Worm (Caenorhabditis elegans) whole organism, L1 larva: ENCODE results near the gene sec-24.1.

ENCODE experiments used
- C04F5.9 ChIP-seq: sonication (generic microtip); optimal IDR thresholded peaks from 2 replicates; lab custom pipeline; 2016; ENCODE audit warnings: missing genetic modification characterization, missing compliant biosample characterization
- aha-1 ChIP-seq: fragments of 150-350 bp; optimal IDR thresholded peaks from 2 replicates; lab custom pipeline; 2014; ENCODE audit warnings: missing biosample characterization, missing genetic modification characterization
- aly-2 ChIP-seq: fragments of 150-350 bp; optimal IDR thresholded peaks from 2 replicates; lab custom pipeline; 2014; ENCODE audit warnings: missing biosample characterization, missing genetic modification characterization
- blmp-1 ChIP-seq: fragments of 150-350 bp; optimal IDR thresholded peaks from 2 replicates; lab custom pipeline; 2014; ENCODE audit warnings: missing biosample characterization, missing genetic modification characterization
- ceh-63 ChIP-seq: fragments of 200-800 bp; sonication (Bioruptor generic); optimal IDR thresholded peaks from 2 replicates; lab custom pipeline; 2018; ENCODE audit warnings: mild to moderate bottlenecking, missing genetic modification characterization, missing compliant biosample characterization
- ceh-82 ChIP-seq, 3 experiments: fragments of 150-350 bp in 1 of 3; sonication (generic microtip) in 2 of 3; optimal IDR thresholded peaks; 2 replicates each; lab custom pipeline; 2014 to 2017; ENCODE audit warnings: missing biosample characterization in 3 of 3, missing genetic modification characterization in 3 of 3
- ceh-88 ChIP-seq: fragments of 200-800 bp; sonication (Bioruptor generic); IDR thresholded peaks from 2 replicates; pipeline ENCODE4 v1.3.6; 2022; ENCODE audit warnings: missing genetic modification characterization, missing compliant biosample characterization
- ceh-90 ChIP-seq: sonication (generic microtip); optimal IDR thresholded peaks from 2 replicates; lab custom pipeline; 2016; ENCODE audit warnings: missing genetic modification characterization, missing compliant biosample characterization
- ces-1 ChIP-seq: fragments of 150-350 bp; optimal IDR thresholded peaks from 2 replicates; lab custom pipeline; 2014; ENCODE audit warnings: missing biosample characterization, missing genetic modification reagents, missing genetic modification characterization
- dpl-1 ChIP-seq, 3 experiments: fragments of 150-350 bp in 2 of 3; sonication (generic microtip) in 1 of 3; optimal IDR thresholded peaks; 2 replicates each; lab custom pipeline; 2014 to 2017; ENCODE audit warnings: missing biosample characterization in 3 of 3, missing genetic modification characterization in 3 of 3, missing genetic modification reagents in 3 of 3
- dsc-1 ChIP-seq: sonication (generic microtip); optimal IDR thresholded peaks from 2 replicates; lab custom pipeline; 2016; ENCODE audit warnings: mild to moderate bottlenecking, missing genetic modification characterization, missing compliant biosample characterization
- efl-1 ChIP-seq, 4 experiments: fragments of 150-350 bp; optimal IDR thresholded peaks in 3 of 4; peaks in 1 of 4; 1 replicate in 1 of 4; 2 replicates in 3 of 4; lab custom pipeline; 2014; ENCODE audit warnings: missing biosample characterization in 2 of 4, missing genetic modification characterization in 2 of 4, missing genetic modification reagents in 2 of 4
- efl-3 ChIP-seq: fragments of 200-800 bp; sonication (Bioruptor generic); optimal IDR thresholded peaks from 2 replicates; lab custom pipeline; 2018; ENCODE audit warnings: mild to moderate bottlenecking, missing genetic modification characterization, missing compliant biosample characterization
- egl-27 ChIP-seq, 2 experiments: fragments of 150-350 bp in 1 of 2; sonication (generic microtip); optimal IDR thresholded peaks; 3 replicates each; lab custom pipeline; 2017 to 2018; ENCODE audit warnings: missing biosample characterization in 2 of 2, missing genetic modification characterization in 2 of 2, missing genetic modification reagents in 2 of 2
- elt-2 ChIP-seq: sonication (generic microtip); optimal IDR thresholded peaks from 2 replicates; lab custom pipeline; 2016; ENCODE audit warnings: missing genetic modification characterization, mild to moderate bottlenecking, inconsistent platforms, missing compliant biosample characterization, missing genetic modification reagents
- fkh-10 ChIP-seq: sonication (generic microtip); optimal IDR thresholded peaks from 2 replicates; lab custom pipeline; 2017; ENCODE audit warnings: missing biosample characterization, missing genetic modification reagents, missing genetic modification characterization
- fkh-4 ChIP-seq: sonication (generic microtip); optimal IDR thresholded peaks from 2 replicates; lab custom pipeline; 2016; ENCODE audit warnings: missing compliant biosample characterization, missing genetic modification characterization, borderline replicate concordance
- fos-1 ChIP-seq: fragments of 150-350 bp; optimal IDR thresholded peaks from 2 replicates; lab custom pipeline; 2014; ENCODE audit warnings: missing biosample characterization, missing genetic modification characterization
- grh-1 ChIP-seq: fragments of 200-800 bp; sonication (Bioruptor generic); IDR thresholded peaks from 2 replicates; pipeline ENCODE4 v1.3.6; 2022; ENCODE audit warnings: missing genetic modification reagents, missing genetic modification characterization, missing compliant biosample characterization
- hlh-4 ChIP-seq: sonication (generic microtip); optimal IDR thresholded peaks from 2 replicates; lab custom pipeline; 2016; ENCODE audit warnings: mild to moderate bottlenecking, missing genetic modification characterization, missing compliant biosample characterization
- hpl-2 ChIP-seq: fragments of 150-350 bp; optimal IDR thresholded peaks from 2 replicates; lab custom pipeline; 2014; ENCODE audit warnings: missing biosample characterization, missing genetic modification reagents, missing genetic modification characterization
- irx-1 ChIP-seq: sonication (generic microtip); optimal IDR thresholded peaks from 2 replicates; lab custom pipeline; 2016; ENCODE audit warnings: missing genetic modification characterization, missing compliant biosample characterization
- lin-13 ChIP-seq: fragments of 150-350 bp; optimal IDR thresholded peaks from 2 replicates; lab custom pipeline; 2014; ENCODE audit warnings: missing biosample characterization, missing genetic modification reagents, missing genetic modification characterization
- lin-14 ChIP-seq: fragments of 200-800 bp; sonication (Bioruptor generic); optimal IDR thresholded peaks from 2 replicates; lab custom pipeline; 2018; ENCODE audit warnings: mild to moderate bottlenecking, missing genetic modification characterization, moderate library complexity, missing compliant biosample characterization
- lir-3 ChIP-seq: sonication (generic microtip); optimal IDR thresholded peaks from 2 replicates; lab custom pipeline; 2016; ENCODE audit warnings: mild to moderate bottlenecking, missing genetic modification characterization, moderate library complexity, missing compliant biosample characterization; ENCODE audit not compliant: poor library complexity
- lsy-2 ChIP-seq, 2 experiments: fragments of 150-350 bp; optimal IDR thresholded peaks; 2 replicates each; lab custom pipeline; 2014; ENCODE audit warnings: missing biosample characterization in 2 of 2, missing genetic modification characterization in 2 of 2
- mab-9 ChIP-seq: fragments of 200-800 bp; sonication (Bioruptor generic); IDR thresholded peaks from 2 replicates; pipeline ENCODE4 v1.3.6; 2022; ENCODE audit warnings: missing genetic modification reagents, missing genetic modification characterization, missing compliant biosample characterization
- mef-2 ChIP-seq: fragments of 150-350 bp; optimal IDR thresholded peaks from 2 replicates; lab custom pipeline; 2014; ENCODE audit warnings: missing biosample characterization, missing genetic modification characterization
- mep-1 ChIP-seq: fragments of 150-350 bp; optimal IDR thresholded peaks from 2 replicates; lab custom pipeline; 2014; ENCODE audit warnings: missing biosample characterization, missing genetic modification characterization
- nhr-20 ChIP-seq: sonication (generic microtip); optimal IDR thresholded peaks from 2 replicates; lab custom pipeline; 2016; ENCODE audit warnings: mild to moderate bottlenecking, missing genetic modification characterization, missing compliant biosample characterization
- nhr-28 ChIP-seq: fragments of 150-350 bp; optimal IDR thresholded peaks from 2 replicates; lab custom pipeline; 2014; ENCODE audit warnings: missing biosample characterization, missing genetic modification characterization
- nhr-71 ChIP-seq: sonication (generic microtip); optimal IDR thresholded peaks from 2 replicates; lab custom pipeline; 2016; ENCODE audit warnings: mild to moderate bottlenecking, missing genetic modification characterization, moderate library complexity, missing compliant biosample characterization
- nhr-77 ChIP-seq: fragments of 150-350 bp; optimal IDR thresholded peaks from 2 replicates; lab custom pipeline; 2014; ENCODE audit warnings: missing biosample characterization, missing genetic modification characterization
- nhr-84 ChIP-seq: sonication (generic microtip); optimal IDR thresholded peaks from 2 replicates; lab custom pipeline; 2017; ENCODE audit warnings: missing biosample characterization, missing genetic modification characterization
- nhr-85 ChIP-seq: sonication (generic microtip); peaks from one replicate; lab custom pipeline; 2016; ENCODE audit warnings: missing genetic modification characterization, inconsistent platforms, missing compliant biosample characterization
- nhr-90 ChIP-seq: sonication (generic microtip); optimal IDR thresholded peaks from 2 replicates; lab custom pipeline; 2016; ENCODE audit warnings: mild to moderate bottlenecking, missing genetic modification characterization, missing compliant biosample characterization; ENCODE audit not compliant: poor library complexity
- pag-3 ChIP-seq: sonication (generic microtip); optimal IDR thresholded peaks from 2 replicates; lab custom pipeline; 2017; ENCODE audit warnings: missing genetic modification characterization, mild to moderate bottlenecking, missing compliant biosample characterization, antibody characterized with exemption, borderline replicate concordance; ENCODE audit not compliant: insufficient read depth
- pax-3 ChIP-seq: fragments of 200-800 bp; sonication (Bioruptor generic); optimal IDR thresholded peaks from 2 replicates; lab custom pipeline; 2018; ENCODE audit warnings: mild to moderate bottlenecking, missing genetic modification characterization, moderate library complexity, missing compliant biosample characterization
- skn-1 ChIP-seq: fragments of 150-350 bp; optimal IDR thresholded peaks from 2 replicates; lab custom pipeline; 2014; ENCODE audit warnings: missing biosample characterization, missing genetic modification characterization
- snpc-4 ChIP-seq: fragments of 150-350 bp; optimal IDR thresholded peaks from 2 replicates; lab custom pipeline; 2014; ENCODE audit warnings: missing biosample characterization, missing genetic modification characterization
- sox-4 ChIP-seq: sonication (generic microtip); optimal IDR thresholded peaks from 2 replicates; lab custom pipeline; 2016; ENCODE audit warnings: missing genetic modification characterization, missing compliant biosample characterization
- swsn-7 ChIP-seq: sonication (generic microtip); optimal IDR thresholded peaks from 2 replicates; lab custom pipeline; 2016; ENCODE audit warnings: missing genetic modification characterization, missing compliant biosample characterization
- tlp-1 ChIP-seq: fragments of 150-350 bp; optimal IDR thresholded peaks from 2 replicates; lab custom pipeline; 2014; ENCODE audit warnings: missing biosample characterization, missing genetic modification characterization
- unc-130 ChIP-seq: fragments of 150-350 bp; optimal IDR thresholded peaks from 2 replicates; lab custom pipeline; 2017; ENCODE audit warnings: missing biosample characterization, missing genetic modification characterization, inconsistent platforms
- unc-30 ChIP-seq: sonication (generic microtip); optimal IDR thresholded peaks from 2 replicates; lab custom pipeline; 2017; ENCODE audit warnings: missing biosample characterization, missing genetic modification characterization
- unc-62 ChIP-seq: fragments of 150-350 bp; optimal IDR thresholded peaks from 2 replicates; lab custom pipeline; 2014; ENCODE audit warnings: missing biosample characterization, missing genetic modification reagents, missing genetic modification characterization
- unc-86 ChIP-seq: sonication (generic microtip); optimal IDR thresholded peaks from 2 replicates; lab custom pipeline; 2016; ENCODE audit warnings: missing genetic modification characterization, missing compliant biosample characterization
- unc-98 ChIP-seq: fragments of 200-800 bp; sonication (Bioruptor generic); IDR thresholded peaks from 2 replicates; pipeline ENCODE4 v1.3.6; 2022; ENCODE audit warnings: missing genetic modification characterization, missing compliant biosample characterization
- xbp-1 ChIP-seq: sonication (generic microtip); optimal IDR thresholded peaks from 2 replicates; lab custom pipeline; 2016; ENCODE audit warnings: missing genetic modification characterization, missing compliant biosample characterization
- zag-1 ChIP-seq: fragments of 150-350 bp; optimal IDR thresholded peaks from 2 replicates; lab custom pipeline; 2014; ENCODE audit warnings: missing biosample characterization, missing genetic modification characterization
- zip-4 ChIP-seq: fragments of 200-800 bp; sonication (Bioruptor generic); optimal IDR thresholded peaks from 2 replicates; lab custom pipeline; 2018; ENCODE audit warnings: mild to moderate bottlenecking, missing genetic modification characterization, moderate library complexity, missing compliant biosample characterization
- ztf-4 ChIP-seq: fragments of 150-350 bp; optimal IDR thresholded peaks from 2 replicates; lab custom pipeline; 2014; ENCODE audit warnings: missing biosample characterization, missing genetic modification characterization

The sec-24.1 gene

DNA sequence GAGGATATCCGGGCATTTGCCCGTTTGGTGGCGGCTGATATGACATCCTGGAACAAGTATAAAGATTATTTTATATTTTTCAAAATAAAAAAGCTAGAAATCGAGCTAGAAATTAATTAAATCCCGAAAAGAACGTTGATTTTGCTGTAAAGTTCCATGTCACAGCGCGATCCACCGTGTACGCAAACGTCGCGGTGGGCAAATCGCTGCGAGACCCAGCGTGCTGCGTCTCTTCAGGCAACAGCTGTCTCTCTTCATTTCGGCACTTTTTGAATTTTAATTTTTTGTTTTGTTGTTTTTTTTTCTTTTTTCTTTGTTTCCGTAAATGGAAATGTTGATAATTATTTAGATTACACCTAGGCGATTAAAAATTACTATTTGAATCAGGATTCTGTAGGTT is at the start of gene sec-24.1:
TSS of gene sec-24.1 (minus strand) at position 49 of the 400 bp plus-strand sequence.
- TF ChIP-seq pag-3 (tag; lab: Kevin White, UChicago) (no peak), fos-1 (tag; lab: Kevin White, UChicago) (peak; percentile 83), ceh-63 (no peak), mab-9 (GFP tag; lab: Robert Waterston, UW) (peak; percentile 29; the same call in 1 of the 2 replicates), unc-130 (peak; percentile 94), unc-98 (no peak), unc-86 (tag; lab: Kevin White, UChicago) (peak; percentile 88), nhr-84 (tag; lab: Kevin White, UChicago) (no peak), unc-62 (GFP tag; lab: Kevin White, UChicago) (no peak), skn-1 (tag; lab: Kevin White, UChicago) (peak; percentile 88), tlp-1 (no peak), irx-1 (tag; lab: Kevin White, UChicago) (peak; percentile 79), mep-1 (peak; percentile 87), dpl-1 (GFP tag; optimal IDR thresholded peaks at IDR 0.05; lab: Kevin White, UChicago) (peak; percentile 91 to 95 (median 92)), unc-30 (tag; lab: Kevin White, UChicago) (no peak), pax-3 (tag; lab: Kevin White, UChicago) (peak; percentile 66), dsc-1 (peak; percentile 94), xbp-1 (peak; percentile 94), ztf-4 (tag; lab: Kevin White, UChicago) (peak; percentile 83), lin-14 (GFP tag; lab: Kevin White, UChicago) (peak; percentile 93), nhr-90 (tag; lab: Kevin White, UChicago) (peak; percentile 92), mef-2 (peak; percentile 49), fkh-4 (tag; lab: Kevin White, UChicago) (peak; percentile 55), lir-3 (peak; percentile 79), aha-1 (tag; lab: Kevin White, UChicago) (peak; percentile 52), aly-2 (peak; percentile 73), grh-1 (GFP tag; lab: Robert Waterston, UW) (peak; percentile 87), ces-1 (no peak), efl-3 (GFP tag; lab: Kevin White, UChicago) (no peak), hlh-4 (tag; lab: Kevin White, UChicago) (no peak), C04F5.9 (tag; lab: Kevin White, UChicago) (peak; percentile 99), lsy-2 (tag; optimal IDR thresholded peaks at IDR 0.05; lab: Kevin White, UChicago) (peak; percentile 99), egl-27 (tag; optimal IDR thresholded peaks at IDR 0.05; lab: Kevin White, UChicago) (no peak), sox-4 (peak; percentile 79), nhr-20 (tag; lab: Kevin White, UChicago) (peak; percentile 93), nhr-71 (tag; lab: Kevin White, UChicago) (peak; percentile 96), nhr-28 (no peak), nhr-85 (peak; percentile 95), elt-2 (peak; percentile 60), snpc-4 (tag; lab: Kevin White, UChicago) (peak; percentile 62), ceh-82 (tag; optimal IDR thresholded peaks at IDR 0.05; lab: Kevin White, UChicago) (peak; percentile 82 to 92 (median 91)), zag-1 (tag; lab: Kevin White, UChicago) (no peak), hpl-2 (GFP tag; lab: Kevin White, UChicago) (peak; percentile 31), ceh-90 (no peak), blmp-1 (tag; lab: Kevin White, UChicago) (peak; percentile 28), zip-4 (GFP tag; lab: Kevin White, UChicago) (peak; percentile 79), ceh-88 (GFP tag; lab: Robert Waterston, UW) (peak; percentile 42; the same call in 1 of the 2 replicates), nhr-77 (tag; lab: Kevin White, UChicago) (peak; percentile 26), swsn-7 (tag; lab: Kevin White, UChicago) (peak; percentile 93), fkh-10 (GFP tag; lab: Kevin White, UChicago) (peak; percentile 11), lin-13 (GFP tag; lab: Kevin White, UChicago) (peak; percentile 75), efl-1 (optimal IDR thresholded peaks at IDR 0.05; lab: Kevin White, UChicago) (peak; percentile 93 to 97), efl-1 (GFP tag; optimal IDR thresholded peaks at IDR 0.05 in 1 of 2; lab: Kevin White, UChicago) (peak; percentile 91 to 100)
